Fruit fly (Drosophila melanogaster) whole organism, pupa: ENCODE results near the gene phtm.

ENCODE experiments used
- CG10348 ChIP-seq: fragments of 200-800 bp; sonication (Bioruptor generic); IDR thresholded peaks from 2 replicates; pipeline ENCODE4 v1.3.6; 2022; ENCODE audit warnings: missing biosample characterization, missing genetic modification characterization
- CG12605 ChIP-seq: fragments of 200-800 bp; sonication (Bioruptor generic); IDR thresholded peaks from 2 replicates; pipeline ENCODE4 v1.3.6; 2022; ENCODE audit warnings: missing biosample characterization, missing genetic modification characterization
- CG4496 ChIP-seq: fragments of 200-800 bp; sonication (Bioruptor generic); IDR thresholded peaks from 3 replicates; pipeline ENCODE4 v1.3.6; 2022; ENCODE audit warnings: missing biosample characterization, missing genetic modification characterization
- CG8301 ChIP-seq: fragments of 200-800 bp; sonication (Bioruptor generic); optimal IDR thresholded peaks from 2 replicates; lab custom pipeline; 2018; ENCODE audit warnings: missing biosample characterization, mild to moderate bottlenecking, missing genetic modification characterization
- CG9948 ChIP-seq: fragments of 200-800 bp; sonication (Bioruptor generic); optimal IDR thresholded peaks from 2 replicates; lab custom pipeline; 2018; ENCODE audit warnings: missing biosample characterization, mild to moderate bottlenecking, missing genetic modification characterization, moderate library complexity
- EcR ChIP-seq: fragments of 200-800 bp; sonication (Bioruptor generic); optimal IDR thresholded peaks from 3 replicates; lab custom pipeline; 2019; ENCODE audit warnings: missing biosample characterization, missing genetic modification characterization, mild to moderate bottlenecking, moderate library complexity, missing genetic modification reagents

dm6 chrX:18675272-18675671 is 10.3 kb upstream of the phtm start:
- TF ChIP-seq CG12605 (GFP tag; lab: Robert Waterston, UW) (no peak), CG9948 (no peak), CG10348 (GFP tag; lab: Robert Waterston, UW) (no peak), EcR (peak; percentile 92), CG8301 (tag; lab: Kevin White, UChicago) (no peak), CG4496 (GFP tag; lab: Robert Waterston, UW) (peak; percentile 59; the same call in 1 of the 3 replicates)
